Worm (Caenorhabditis elegans) whole organism, L3 larva: ENCODE measurements around the gene ZC204.6.

ENCODE experiments used
- R02D3.7 ChIP-seq: fragments of 150-350 bp; optimal IDR thresholded peaks from 2 replicates; lab custom pipeline; 2014; ENCODE audit warnings: missing biosample characterization, missing genetic modification characterization
- ceh-82 ChIP-seq: fragments of 150-350 bp; optimal IDR thresholded peaks from 2 replicates; lab custom pipeline; 2014; ENCODE audit warnings: missing biosample characterization, missing genetic modification characterization
- elt-1 ChIP-seq: fragments of 150-350 bp; optimal IDR thresholded peaks from 2 replicates; lab custom pipeline; 2014; ENCODE audit warnings: missing biosample characterization, missing genetic modification characterization
- fkh-2 ChIP-seq: fragments of 150-350 bp; optimal IDR thresholded peaks from 2 replicates; lab custom pipeline; 2014; ENCODE audit warnings: missing biosample characterization, missing genetic modification reagents, missing genetic modification characterization
- fos-1 ChIP-seq: fragments of 150-350 bp; optimal IDR thresholded peaks from 2 replicates; lab custom pipeline; 2014; ENCODE audit warnings: missing biosample characterization, missing genetic modification characterization
- nfya-1 ChIP-seq: sonication (generic microtip); optimal IDR thresholded peaks from 2 replicates; lab custom pipeline; 2017; ENCODE audit warnings: missing genetic modification characterization, mild to moderate bottlenecking, missing compliant biosample characterization, antibody characterized with exemption, moderate library complexity; ENCODE audit not compliant: insufficient read depth
- nhr-11 ChIP-seq: fragments of 150-350 bp; optimal IDR thresholded peaks from 2 replicates; lab custom pipeline; 2014; ENCODE audit warnings: missing biosample characterization, missing genetic modification characterization
- nhr-76 ChIP-seq: fragments of 150-350 bp; sonication (generic microtip); optimal IDR thresholded peaks from 5 replicates; lab custom pipeline; 2014; ENCODE audit warnings: missing biosample characterization, missing genetic modification characterization
- sea-2 ChIP-seq: fragments of 150-350 bp; sonication (generic microtip); optimal IDR thresholded peaks from 4 replicates; lab custom pipeline; 2014; ENCODE audit warnings: missing biosample characterization, missing genetic modification reagents, missing genetic modification characterization
- skn-1 ChIP-seq: fragments of 150-350 bp; optimal IDR thresholded peaks from 2 replicates; lab custom pipeline; 2014; ENCODE audit warnings: missing biosample characterization, missing genetic modification characterization
- unc-39 ChIP-seq: sonication (generic microtip); optimal IDR thresholded peaks from 4 replicates; lab custom pipeline; 2017; ENCODE audit warnings: missing biosample characterization, missing genetic modification characterization
- unc-62 ChIP-seq: fragments of 150-350 bp; sonication (generic microtip); optimal IDR thresholded peaks from 4 replicates; lab custom pipeline; 2014; ENCODE audit warnings: missing biosample characterization, missing genetic modification reagents, missing genetic modification characterization
- zag-1 ChIP-seq: fragments of 150-350 bp; optimal IDR thresholded peaks from 2 replicates; lab custom pipeline; 2014; ENCODE audit warnings: missing biosample characterization, missing genetic modification characterization
- ztf-11 ChIP-seq: fragments of 150-350 bp; optimal IDR thresholded peaks from 2 replicates; lab custom pipeline; 2014; ENCODE audit warnings: missing biosample characterization, missing genetic modification characterization

DNA sequence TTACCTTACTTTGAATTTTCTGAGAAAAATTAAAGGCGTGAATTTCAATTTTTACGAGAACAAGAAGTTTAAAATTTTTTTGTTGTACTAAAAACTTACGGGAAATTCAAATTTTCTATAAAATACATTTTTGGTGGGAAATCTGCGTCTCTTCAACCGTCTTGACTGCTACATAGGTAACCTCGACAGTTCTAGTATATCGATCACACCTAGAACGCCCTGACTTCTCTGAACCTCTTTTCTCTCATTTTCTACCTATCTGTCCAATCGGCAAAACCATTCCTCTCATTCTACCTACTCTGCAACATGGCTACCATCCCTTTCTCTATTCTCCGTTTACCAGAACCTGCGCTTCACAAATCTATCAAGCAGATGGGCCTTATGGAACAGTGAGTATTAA lies 39.1 kb upstream of the ZC204.6 start, which contains the start of gene fbxb-25:
- no peak for TF ChIP-seq nhr-76
- TF ChIP-seq skn-1 (tag; lab: Kevin White, UChicago) = no peak
- no peak for TF ChIP-seq zag-1
- TF ChIP-seq R02D3.7 (tag; lab: Kevin White, UChicago) = no peak
- no peak for TF ChIP-seq fos-1
- TF ChIP-seq nfya-1 (tag; lab: Kevin White, UChicago) = no peak
- TF ChIP-seq ceh-82 (tag; lab: Kevin White, UChicago) = no peak
- no peak for TF ChIP-seq fkh-2 (tag; lab: Kevin White, UChicago)
- no peak for TF ChIP-seq ztf-11
- TF ChIP-seq unc-39 (tag; lab: Kevin White, UChicago) = no peak
- TF ChIP-seq nhr-11 (tag; lab: Kevin White, UChicago) = no peak
- TF ChIP-seq elt-1 (tag; lab: Kevin White, UChicago) = no peak
- TF ChIP-seq unc-62 (GFP tag; lab: Kevin White, UChicago) = no peak
- TF ChIP-seq sea-2 (GFP tag; lab: Kevin White, UChicago) = no peak
